Fruit fly (Drosophila melanogaster): ENCODE data around the gene CG15387.

The CG15387 gene

dm6 chr2L:2227316-2227715 lies 1.2 kb upstream of the CG15387 start (continued):
- no peak for TF ChIP-seq CG11093 (GFP tag; IDR thresholded peaks at IDR 0.05)
- peak; percentile 38 for TF ChIP-seq Antp (GFP tag; optimal IDR thresholded peaks at IDR 0.05)
- TF ChIP-seq pita (GFP tag; optimal IDR thresholded peaks at IDR 0.05), result no peak
- TF ChIP-seq gce (GFP tag; IDR thresholded peaks at IDR 0.05), result peak; percentile 34; the same call in 1 of the 3 replicates
- peak; percentile 56 for TF ChIP-seq CG13424 (tag; optimal IDR thresholded peaks at IDR 0.05)
- TF ChIP-seq Abd-B (GFP tag; optimal IDR thresholded peaks at IDR 0.05), result no peak
- TF ChIP-seq dysf (GFP tag; IDR thresholded peaks at IDR 0.05), result peak; percentile 69
- peak; percentile 35; the same call in 1 of the 3 replicates for TF ChIP-seq B-H1 (GFP tag; IDR thresholded peaks at IDR 0.05)
- peak; percentile 21 for TF ChIP-seq CG2116 (GFP tag; optimal IDR thresholded peaks at IDR 0.05)
- peak; percentile 71 for TF ChIP-seq ara (GFP tag; IDR thresholded peaks at IDR 0.05)
- TF ChIP-seq CG11398 (GFP tag; optimal IDR thresholded peaks at IDR 0.05), result peak; percentile 41
- peak; percentile 14 for TF ChIP-seq pnt (GFP tag; optimal IDR thresholded peaks at IDR 0.05)
- peak; percentile 64 for TF ChIP-seq tap (tag; optimal IDR thresholded peaks at IDR 0.05)
- TF ChIP-seq CG10565 (GFP tag; optimal IDR thresholded peaks at IDR 0.05), result no peak
- peak; percentile 16 for TF ChIP-seq CG4707 (GFP tag; optimal IDR thresholded peaks at IDR 0.05)
- TF ChIP-seq CG2120 (GFP tag; optimal IDR thresholded peaks at IDR 0.05), result peak; percentile 45
- no peak for TF ChIP-seq dm (GFP tag; optimal IDR thresholded peaks at IDR 0.05)
- TF ChIP-seq ssp (GFP tag; IDR thresholded peaks at IDR 0.05), result 0 out of 2 replicates have a peak, but pooled peaks have one; percentile 13
- no peak for TF ChIP-seq Stat92E (GFP tag; optimal IDR thresholded peaks at IDR 0.05)
- TF ChIP-seq CG11456 (GFP tag; IDR thresholded peaks at IDR 0.05), result peak; percentile 57; the same call in 1 of the 3 replicates
- TF ChIP-seq Mad (GFP tag; optimal IDR thresholded peaks at IDR 0.05), result peak; percentile 43
- TF ChIP-seq shn (GFP tag; optimal IDR thresholded peaks at IDR 0.05), result peak; percentile 34
- TF ChIP-seq CG6813 (GFP tag; optimal IDR thresholded peaks at IDR 0.05), result peak; percentile 42
- 0 out of 2 replicates have a peak, but pooled peaks have one; percentile 24 for TF ChIP-seq ranshi (GFP tag; IDR thresholded peaks at IDR 0.05)
- TF ChIP-seq trem (tag; optimal IDR thresholded peaks at IDR 0.05), result peak; percentile 10
- TF ChIP-seq croc (GFP tag; conservative IDR thresholded peaks at IDR 0.05), result no peak
- TF ChIP-seq Nf-YC (tag; optimal IDR thresholded peaks at IDR 0.05), result peak; percentile 30
- peak; percentile 30 for TF ChIP-seq CG4328 (GFP tag; optimal IDR thresholded peaks at IDR 0.05)
- TF ChIP-seq zfh2 (GFP tag; optimal IDR thresholded peaks at IDR 0.05), result peak; percentile 23
- TF ChIP-seq CG18262 (tag; optimal IDR thresholded peaks at IDR 0.05), result peak; percentile 41
- TF ChIP-seq grn (GFP tag; optimal IDR thresholded peaks at IDR 0.05), result no peak
- TF ChIP-seq CG33213 (GFP tag; optimal IDR thresholded peaks at IDR 0.05), result no peak
- no peak for TF ChIP-seq Bdp1 (GFP tag; optimal IDR thresholded peaks at IDR 0.05)
- TF ChIP-seq pan (optimal IDR thresholded peaks at IDR 0.05), result no peak
- peak in 1 of 2 experiments; percentile 63 for TF ChIP-seq pan (GFP tag; optimal IDR thresholded peaks at IDR 0.05 in 1 of 2, IDR thresholded peaks at IDR 0.05 in 1 of 2)
- peak; percentile 13 for TF ChIP-seq CG3281 (GFP tag; optimal IDR thresholded peaks at IDR 0.05)
- no peak for TF ChIP-seq CG6854 (GFP tag; optimal IDR thresholded peaks at IDR 0.05)
- peak; percentile 72 for TF ChIP-seq CG1603 (tag; optimal IDR thresholded peaks at IDR 0.05)
- TF ChIP-seq Asciz (GFP tag; optimal IDR thresholded peaks at IDR 0.05), result peak; percentile 51

dm6 chr2L:2222377-2222776 lies 3.7 kb downstream of the CG15387 start:
- TF ChIP-seq vvl (GFP tag; IDR thresholded peaks at IDR 0.05) (0 out of 2 replicates have a peak, but pooled peaks have one; percentile 6), Opbp (GFP tag; IDR thresholded peaks at IDR 0.05; ENCODE audit: partially characterized antibody) (no peak), Drgx (GFP tag; IDR thresholded peaks at IDR 0.05) (peak; percentile 50), sens (GFP tag) (peak; percentile 2)

Data from whole organism, embryonic.